Worm (Caenorhabditis elegans) whole organism, dauer: ENCODE data around the gene Y55B1AR.4.

ENCODE experiments used
- unc-62 ChIP-seq: sonication (generic microtip); optimal IDR thresholded peaks from 2 replicates; lab custom pipeline; 2017; ENCODE audit warnings: missing biosample characterization, missing genetic modification reagents, missing genetic modification characterization

Y55B1AR.4 gene

ce11 chrIII:605415-606054 is at the start of gene Y55B1AR.4, which contains the start of gene ttr-7:
Y55B1AR.4 (minus strand) TSS chrIII:605515.
ttr-7 (plus strand) TSS chrIII:606004.
- TF ChIP-seq unc-62 (GFP tag; lab: Kevin White, UChicago) = no peak

ce11 chrIII:654365-654764 is 49.0 kb upstream of the Y55B1AR.4 start:
- no peak for TF ChIP-seq unc-62 (GFP tag; lab: Kevin White, UChicago)

- TF ChIP-seq unc-62 (GFP tag; lab: Kevin White, UChicago) = no peak
Measured at ce11 chrIII:651587-651986, 46.3 kb upstream of the Y55B1AR.4 start.

- TF ChIP-seq unc-62 (GFP tag; lab: Kevin White, UChicago) = no peak
Measured at ce11 chrIII:650539-650938, 45.2 kb upstream of the Y55B1AR.4 start.

ce11 chrIII:649935-650334 is 44.6 kb upstream of the Y55B1AR.4 start:
- no peak for TF ChIP-seq unc-62 (GFP tag; lab: Kevin White, UChicago)

ce11 chrIII:647248-647647 is 41.9 kb upstream of the Y55B1AR.4 start:
- TF ChIP-seq unc-62 (GFP tag; lab: Kevin White, UChicago) = no peak

- no peak for TF ChIP-seq unc-62 (GFP tag; lab: Kevin White, UChicago)
Measured at ce11 chrIII:646454-646853, 41.1 kb upstream of the Y55B1AR.4 start, which contains the start of gene orai-1. orai-1 (plus strand) TSS chrIII:646754.

- TF ChIP-seq unc-62 (GFP tag; lab: Kevin White, UChicago) = no peak
Measured at ce11 chrIII:644660-645059, 39.3 kb upstream of the Y55B1AR.4 start.

ce11 chrIII:641759-642158 is 36.4 kb upstream of the Y55B1AR.4 start, which contains the start of gene W06E11.1:
W06E11.1 (plus strand) TSS chrIII:642059.
- TF ChIP-seq unc-62 (GFP tag; lab: Kevin White, UChicago) = no peak

ce11 chrIII:640198-640803 is 35.0 kb upstream of the Y55B1AR.4 start, which contains the start of the genes tag-266 and tag-267:
tag-266 (minus strand) TSS chrIII:640226.
tag-267 (plus strand) TSS chrIII:640790.
- TF ChIP-seq unc-62 (GFP tag; lab: Kevin White, UChicago) = no peak

- TF ChIP-seq unc-62 (GFP tag; lab: Kevin White, UChicago) = no peak
Measured at ce11 chrIII:638319-638718, 33.0 kb upstream of the Y55B1AR.4 start, which contains the start of gene sbds-1. sbds-1 (minus strand) TSS chrIII:638419.

- TF ChIP-seq unc-62 (GFP tag; lab: Kevin White, UChicago) = no peak
Measured at ce11 chrIII:636067-636466, 30.8 kb upstream of the Y55B1AR.4 start, which contains the start of gene T19C3.7. T19C3.7 (minus strand) TSS chrIII:636167.

- TF ChIP-seq unc-62 (GFP tag; lab: Kevin White, UChicago) = no peak
Measured at ce11 chrIII:634618-635017, 29.3 kb upstream of the Y55B1AR.4 start, which contains the start of gene fem-2. fem-2 (minus strand) TSS chrIII:634626.

ce11 chrIII:631421-631820 is 26.1 kb upstream of the Y55B1AR.4 start, which contains the start of gene T19C3.6:
T19C3.6 (minus strand) TSS chrIII:631521.
- TF ChIP-seq unc-62 (GFP tag; lab: Kevin White, UChicago) = no peak

- no peak for TF ChIP-seq unc-62 (GFP tag; lab: Kevin White, UChicago)
Measured at ce11 chrIII:627838-628237, 22.5 kb upstream of the Y55B1AR.4 start, which contains the start of gene T19C3.5. T19C3.5 (minus strand) TSS chrIII:627938.

- TF ChIP-seq unc-62 (GFP tag; lab: Kevin White, UChicago) = no peak
Measured at ce11 chrIII:626091-626490, 20.8 kb upstream of the Y55B1AR.4 start.
